Worm (Caenorhabditis elegans): Measurements from ENCODE around the gene nipa-1.

ce11 chrIII:3161600-3161999 lies 34.7 kb upstream of the nipa-1 start:
- TF ChIP-seq sma-9 (GFP tag; optimal IDR thresholded peaks at IDR 0.05) (no peak), sma-9 (tag; optimal IDR thresholded peaks at IDR 0.05) (no peak), nhr-25 (tag; optimal IDR thresholded peaks at IDR 0.05) (peak; percentile 77), nhr-10 (tag; optimal IDR thresholded peaks at IDR 0.05) (no peak), nhr-77 (tag; optimal IDR thresholded peaks at IDR 0.05) (no peak), nhr-237 (tag; optimal IDR thresholded peaks at IDR 0.05) (no peak), egl-27 (tag; optimal IDR thresholded peaks at IDR 0.05) (no peak), elt-3 (tag; optimal IDR thresholded peaks at IDR 0.05) (no peak)
